Worm (Caenorhabditis elegans) whole organism, L1 larva: ENCODE data around the gene rpl-20.
A peak's percentile ranks its signal among the peaks of the same experiment; 100 is the strongest.

Experiments used
- C04F5.9 ChIP-seq: sonication (generic microtip); optimal IDR thresholded peaks from 2 replicates; lab custom pipeline; 2016; ENCODE audit warnings: missing genetic modification characterization, missing compliant biosample characterization
- C34B4.2 ChIP-seq: sonication (generic microtip); optimal IDR thresholded peaks from 2 replicates; lab custom pipeline; 2017; ENCODE audit warnings: mild to moderate bottlenecking, missing genetic modification characterization, missing compliant biosample characterization
- Y116A8C.19 ChIP-seq: sonication (generic microtip); optimal IDR thresholded peaks from 2 replicates; lab custom pipeline; 2016; ENCODE audit warnings: missing compliant biosample characterization, missing genetic modification characterization, borderline replicate concordance
- aly-2 ChIP-seq: fragments of 150-350 bp; optimal IDR thresholded peaks from 2 replicates; lab custom pipeline; 2014; ENCODE audit warnings: missing biosample characterization, missing genetic modification characterization
- ama-1 ChIP-seq: fragments of 150-350 bp; optimal IDR thresholded peaks from 2 replicates; lab custom pipeline; 2014
- blmp-1 ChIP-seq: fragments of 150-350 bp; optimal IDR thresholded peaks from 2 replicates; lab custom pipeline; 2014; ENCODE audit warnings: missing biosample characterization, missing genetic modification characterization
- ces-1 ChIP-seq: fragments of 150-350 bp; optimal IDR thresholded peaks from 2 replicates; lab custom pipeline; 2014; ENCODE audit warnings: missing biosample characterization, missing genetic modification reagents, missing genetic modification characterization
- dpl-1 ChIP-seq, 3 experiments: fragments of 150-350 bp in 2 of 3; sonication (generic microtip) in 1 of 3; optimal IDR thresholded peaks; 2 replicates each; lab custom pipeline; 2014 to 2017; ENCODE audit warnings: missing biosample characterization in 3 of 3, missing genetic modification characterization in 3 of 3, missing genetic modification reagents in 3 of 3
- egl-13 ChIP-seq: sonication (generic microtip); optimal IDR thresholded peaks from 2 replicates; lab custom pipeline; 2016; ENCODE audit warnings: missing genotype, missing genetic modification reagents, missing genetic modification characterization, missing compliant biosample characterization
- egl-27 ChIP-seq, 2 experiments: fragments of 150-350 bp in 1 of 2; sonication (generic microtip); optimal IDR thresholded peaks; 3 replicates each; lab custom pipeline; 2017 to 2018; ENCODE audit warnings: missing biosample characterization in 2 of 2, missing genetic modification characterization in 2 of 2, missing genetic modification reagents in 2 of 2
- elt-3 ChIP-seq, 6 experiments: fragments of 150-350 bp in 1 of 6; sonication (generic microtip); optimal IDR thresholded peaks; 2 replicates each; lab custom pipeline; 2017 to 2018; ENCODE audit warnings: missing biosample characterization in 6 of 6, missing genetic modification characterization in 6 of 6, inconsistent platforms in 1 of 6
- fkh-10 ChIP-seq: sonication (generic microtip); optimal IDR thresholded peaks from 2 replicates; lab custom pipeline; 2017; ENCODE audit warnings: missing biosample characterization, missing genetic modification reagents, missing genetic modification characterization
- fkh-8 ChIP-seq: sonication (generic microtip); optimal IDR thresholded peaks from 2 replicates; lab custom pipeline; 2016; ENCODE audit warnings: mild to moderate bottlenecking, missing genetic modification characterization, missing compliant biosample characterization
- fos-1 ChIP-seq: fragments of 150-350 bp; optimal IDR thresholded peaks from 2 replicates; lab custom pipeline; 2014; ENCODE audit warnings: missing biosample characterization, missing genetic modification characterization
- grh-1 ChIP-seq: fragments of 200-800 bp; sonication (Bioruptor generic); IDR thresholded peaks from 2 replicates; pipeline ENCODE4 v1.3.6; 2022; ENCODE audit warnings: missing genetic modification reagents, missing genetic modification characterization, missing compliant biosample characterization
- hpl-2 ChIP-seq: fragments of 150-350 bp; optimal IDR thresholded peaks from 2 replicates; lab custom pipeline; 2014; ENCODE audit warnings: missing biosample characterization, missing genetic modification reagents, missing genetic modification characterization
- lin-13 ChIP-seq: fragments of 150-350 bp; optimal IDR thresholded peaks from 2 replicates; lab custom pipeline; 2014; ENCODE audit warnings: missing biosample characterization, missing genetic modification reagents, missing genetic modification characterization
- lin-15B ChIP-seq: fragments of 150-350 bp; sonication (generic microtip); optimal IDR thresholded peaks from 3 replicates; lab custom pipeline; 2014; ENCODE audit warnings: missing biosample characterization, missing genetic modification characterization
- lir-3 ChIP-seq: sonication (generic microtip); optimal IDR thresholded peaks from 2 replicates; lab custom pipeline; 2016; ENCODE audit warnings: mild to moderate bottlenecking, missing genetic modification characterization, moderate library complexity, missing compliant biosample characterization; ENCODE audit not compliant: poor library complexity
- mab-9 ChIP-seq: fragments of 200-800 bp; sonication (Bioruptor generic); IDR thresholded peaks from 2 replicates; pipeline ENCODE4 v1.3.6; 2022; ENCODE audit warnings: missing genetic modification reagents, missing genetic modification characterization, missing compliant biosample characterization
- nhr-11 ChIP-seq: fragments of 150-350 bp; optimal IDR thresholded peaks from 2 replicates; lab custom pipeline; 2014; ENCODE audit warnings: missing biosample characterization, missing genetic modification characterization
- nhr-19 ChIP-seq: fragments of 200-800 bp; sonication (Bioruptor generic); conservative IDR thresholded peaks from 2 replicates; pipeline ENCODE4 v1.3.6; 2022; ENCODE audit warnings: missing genetic modification characterization, missing compliant biosample characterization
- nhr-71 ChIP-seq: sonication (generic microtip); optimal IDR thresholded peaks from 2 replicates; lab custom pipeline; 2016; ENCODE audit warnings: mild to moderate bottlenecking, missing genetic modification characterization, moderate library complexity, missing compliant biosample characterization
- nhr-76 ChIP-seq: sonication (generic microtip); optimal IDR thresholded peaks from 2 replicates; lab custom pipeline; 2017; ENCODE audit warnings: missing biosample characterization, missing genetic modification characterization
- nhr-77 ChIP-seq: fragments of 150-350 bp; optimal IDR thresholded peaks from 2 replicates; lab custom pipeline; 2014; ENCODE audit warnings: missing biosample characterization, missing genetic modification characterization
- nhr-84 ChIP-seq: sonication (generic microtip); optimal IDR thresholded peaks from 2 replicates; lab custom pipeline; 2017; ENCODE audit warnings: missing biosample characterization, missing genetic modification characterization
- nhr-90 ChIP-seq: sonication (generic microtip); optimal IDR thresholded peaks from 2 replicates; lab custom pipeline; 2016; ENCODE audit warnings: mild to moderate bottlenecking, missing genetic modification characterization, missing compliant biosample characterization; ENCODE audit not compliant: poor library complexity
- pag-3 ChIP-seq: sonication (generic microtip); optimal IDR thresholded peaks from 2 replicates; lab custom pipeline; 2017; ENCODE audit warnings: missing genetic modification characterization, mild to moderate bottlenecking, missing compliant biosample characterization, antibody characterized with exemption, borderline replicate concordance; ENCODE audit not compliant: insufficient read depth
- pqm-1 ChIP-seq: sonication (generic microtip); optimal IDR thresholded peaks from 3 replicates; lab custom pipeline; 2017; ENCODE audit warnings: missing biosample characterization, missing genetic modification characterization
- rnt-1 ChIP-seq: sonication (generic microtip); optimal IDR thresholded peaks from 2 replicates; lab custom pipeline; 2016; ENCODE audit warnings: mild to moderate bottlenecking, missing genetic modification characterization, moderate library complexity, missing compliant biosample characterization
- sptf-1 ChIP-seq: fragments of 150-350 bp; optimal IDR thresholded peaks from 2 replicates; lab custom pipeline; 2014; ENCODE audit warnings: missing biosample characterization, missing genetic modification characterization
- sup-37 ChIP-seq: fragments of 200-800 bp; sonication (Bioruptor generic); optimal IDR thresholded peaks from 2 replicates; lab custom pipeline; 2018; ENCODE audit warnings: mild to moderate bottlenecking, missing genetic modification characterization, missing compliant biosample characterization
- swsn-7 ChIP-seq: sonication (generic microtip); optimal IDR thresholded peaks from 2 replicates; lab custom pipeline; 2016; ENCODE audit warnings: missing genetic modification characterization, missing compliant biosample characterization
- unc-30 ChIP-seq: sonication (generic microtip); optimal IDR thresholded peaks from 2 replicates; lab custom pipeline; 2017; ENCODE audit warnings: missing biosample characterization, missing genetic modification characterization
- unc-62 ChIP-seq: fragments of 150-350 bp; optimal IDR thresholded peaks from 2 replicates; lab custom pipeline; 2014; ENCODE audit warnings: missing biosample characterization, missing genetic modification reagents, missing genetic modification characterization
- unc-86 ChIP-seq: sonication (generic microtip); optimal IDR thresholded peaks from 2 replicates; lab custom pipeline; 2016; ENCODE audit warnings: missing genetic modification characterization, missing compliant biosample characterization
- ztf-11 ChIP-seq, 2 experiments: sonication (generic microtip); optimal IDR thresholded peaks; 2 replicates each; lab custom pipeline; 2016 to 2017; ENCODE audit warnings: missing genetic modification characterization in 2 of 2, missing biosample characterization in 1 of 2, missing compliant biosample characterization in 1 of 2
- ztf-4 ChIP-seq: fragments of 150-350 bp; optimal IDR thresholded peaks from 2 replicates; lab custom pipeline; 2014; ENCODE audit warnings: missing biosample characterization, missing genetic modification characterization

The rpl-20 gene

ce11 chrIV:4705182-4705581 is 44.4 kb downstream of the rpl-20 start (continued):
- TF ChIP-seq fos-1 (tag; lab: Kevin White, UChicago): peak; percentile 24
- TF ChIP-seq C34B4.2 (tag; lab: Kevin White, UChicago): no peak
- TF ChIP-seq nhr-11 (tag; lab: Kevin White, UChicago): no peak
- peak; percentile 34 for TF ChIP-seq nhr-90
- TF ChIP-seq mab-9: no peak
- no peak for TF ChIP-seq grh-1 (GFP tag; lab: Robert Waterston, UW)
- no peak for TF ChIP-seq hpl-2 (GFP tag; lab: Kevin White, UChicago)
- TF ChIP-seq pag-3 (tag; lab: Kevin White, UChicago): no peak
- no peak for TF ChIP-seq unc-86
- TF ChIP-seq ces-1 (GFP tag; lab: Kevin White, UChicago): no peak
- peak; percentile 59 for TF ChIP-seq fkh-8 (tag; lab: Kevin White, UChicago)
- TF ChIP-seq nhr-84 (tag; lab: Kevin White, UChicago): no peak
- no peak for TF ChIP-seq sup-37 (GFP tag; lab: Kevin White, UChicago)
- TF ChIP-seq unc-62 (GFP tag; lab: Kevin White, UChicago): no peak
- no peak for TF ChIP-seq sptf-1 (tag; lab: Kevin White, UChicago)
- no peak for TF ChIP-seq aly-2 (tag; lab: Kevin White, UChicago)
- TF ChIP-seq pqm-1: no peak
- TF ChIP-seq ama-1 (lab: Kevin White, UChicago): no peak
- TF ChIP-seq egl-13 (tag; lab: Kevin White, UChicago): no peak
- TF ChIP-seq nhr-19 (GFP tag; lab: Robert Waterston, UW): peak; percentile 54
- TF ChIP-seq nhr-76 (tag; lab: Kevin White, UChicago): no peak
- peak; percentile 75 for TF ChIP-seq nhr-71 (tag; lab: Kevin White, UChicago)
- peak; percentile 57 for TF ChIP-seq nhr-77 (tag; lab: Kevin White, UChicago)
- peak; percentile 81 for TF ChIP-seq rnt-1 (tag; lab: Kevin White, UChicago)
- TF ChIP-seq ztf-11 (tag; optimal IDR thresholded peaks at IDR 0.05; lab: Kevin White, UChicago): no peak
- no peak for TF ChIP-seq fkh-10 (GFP tag; lab: Kevin White, UChicago)
- no peak for TF ChIP-seq C04F5.9 (tag; lab: Kevin White, UChicago)
- no peak for TF ChIP-seq ztf-4 (tag; lab: Kevin White, UChicago)
- no peak for TF ChIP-seq Y116A8C.19

ce11 chrIV:4703911-4704310 is 45.7 kb downstream of the rpl-20 start, which contains the start of gene ogdh-1:
TSS of gene ogdh-1 (minus strand) at chrIV:4704011.
- TF ChIP-seq lin-13 (GFP tag; lab: Kevin White, UChicago) (no peak), ama-1 (lab: Kevin White, UChicago) (no peak), grh-1 (GFP tag; lab: Robert Waterston, UW) (no peak), elt-3 (tag; optimal IDR thresholded peaks at IDR 0.05; lab: Kevin White, UChicago) (no peak), ces-1 (GFP tag; lab: Kevin White, UChicago) (no peak), unc-30 (tag; lab: Kevin White, UChicago) (no peak), dpl-1 (GFP tag; optimal IDR thresholded peaks at IDR 0.05; lab: Kevin White, UChicago) (no peak), hpl-2 (GFP tag; lab: Kevin White, UChicago) (no peak), fkh-8 (tag; lab: Kevin White, UChicago) (no peak), blmp-1 (tag; lab: Kevin White, UChicago) (no peak), rnt-1 (tag; lab: Kevin White, UChicago) (no peak), swsn-7 (tag; lab: Kevin White, UChicago) (no peak), egl-27 (tag; optimal IDR thresholded peaks at IDR 0.05; lab: Kevin White, UChicago) (no peak), lin-15B (tag; lab: Kevin White, UChicago) (no peak), lir-3 (tag; lab: Kevin White, UChicago) (no peak)
